Worm (Caenorhabditis elegans) whole organism, L4 larva: Measurements from ENCODE around the gene aip-1.

Experiments
- F10B5.3 ChIP-seq: sonication (generic microtip); optimal IDR thresholded peaks from 2 replicates; lab custom pipeline; 2016; ENCODE audit warnings: mild to moderate bottlenecking, missing genetic modification characterization, missing compliant biosample characterization
- F26F4.8 ChIP-seq: fragments of 200-800 bp; sonication (Bioruptor generic); conservative IDR thresholded peaks from 2 replicates; pipeline ENCODE4 v1.3.6; 2022; ENCODE audit warnings: missing genetic modification characterization, missing compliant biosample characterization
- F44E2.7 ChIP-seq: fragments of 200-800 bp; sonication (Bioruptor generic); IDR thresholded peaks from 2 replicates; pipeline ENCODE4 v2.1.2; 2022; ENCODE audit warnings: missing genetic modification characterization, missing compliant biosample characterization
- R02D3.7 ChIP-seq: fragments of 150-350 bp; sonication (generic microtip); optimal IDR thresholded peaks from 3 replicates; lab custom pipeline; 2014; ENCODE audit warnings: missing biosample characterization, missing genetic modification characterization
- Y105C5A.15 ChIP-seq: fragments of 200-800 bp; sonication (Bioruptor generic); IDR thresholded peaks from 2 replicates; pipeline ENCODE4 v1.3.6; 2022; ENCODE audit warnings: missing genetic modification characterization, missing compliant biosample characterization
- Y75B8A.6 ChIP-seq: fragments of 200-800 bp; sonication (Bioruptor generic); IDR thresholded peaks from 2 replicates; pipeline ENCODE4 v1.3.6; 2022; ENCODE audit warnings: missing genetic modification reagents, missing genetic modification characterization, missing compliant biosample characterization
- ZK337.2 ChIP-seq: fragments of 200-800 bp; sonication (Bioruptor generic); IDR thresholded peaks from 2 replicates; pipeline ENCODE4 v1.3.6; 2022; ENCODE audit warnings: missing genetic modification reagents, missing genetic modification characterization, missing compliant biosample characterization
- aly-2 ChIP-seq: sonication (generic microtip); optimal IDR thresholded peaks from 2 replicates; lab custom pipeline; 2018; ENCODE audit warnings: missing biosample characterization, missing genetic modification characterization
- ceh-20 ChIP-seq: fragments of 200-800 bp; sonication (Bioruptor generic); IDR thresholded peaks from 2 replicates; pipeline ENCODE4 v1.3.6; 2022; ENCODE audit warnings: missing genetic modification reagents, missing genetic modification characterization, missing compliant biosample characterization
- ctbp-1 ChIP-seq: fragments of 200-800 bp; sonication (Bioruptor generic); IDR thresholded peaks from 2 replicates; pipeline ENCODE4 v1.3.6; 2022; ENCODE audit warnings: missing genetic modification reagents, missing genetic modification characterization, missing compliant biosample characterization
- daf-12 ChIP-seq: fragments of 150-350 bp; optimal IDR thresholded peaks from 2 replicates; lab custom pipeline; 2014; ENCODE audit warnings: missing biosample characterization, missing genetic modification reagents, missing genetic modification characterization
- dmd-8 ChIP-seq: fragments of 200-800 bp; sonication (Bioruptor generic); IDR thresholded peaks from 2 replicates; pipeline ENCODE4 v1.3.6; 2022; ENCODE audit warnings: missing genetic modification characterization, missing compliant biosample characterization
- dpl-1 ChIP-seq: fragments of 150-350 bp; optimal IDR thresholded peaks from 2 replicates; lab custom pipeline; 2014; ENCODE audit warnings: missing biosample characterization, missing genetic modification reagents, missing genetic modification characterization
- duxl-1 ChIP-seq: sonication (generic microtip); optimal IDR thresholded peaks from 2 replicates; lab custom pipeline; 2016; ENCODE audit warnings: mild to moderate bottlenecking, missing genetic modification characterization, moderate library complexity, missing compliant biosample characterization; ENCODE audit not compliant: poor library complexity
- egl-27 ChIP-seq: sonication (generic microtip); optimal IDR thresholded peaks from 3 replicates; lab custom pipeline; 2017; ENCODE audit warnings: missing biosample characterization, missing genetic modification reagents, missing genetic modification characterization
- egl-43 ChIP-seq: fragments of 200-800 bp; sonication (Bioruptor generic); IDR thresholded peaks from 2 replicates; pipeline ENCODE4 v1.3.6; 2022; ENCODE audit warnings: missing genetic modification reagents, missing genetic modification characterization, missing compliant biosample characterization
- hif-1 ChIP-seq, 2 experiments: sonication (generic microtip); optimal IDR thresholded peaks; 2 replicates each; lab custom pipeline; 2016 to 2017; ENCODE audit warnings: missing compliant biosample characterization in 2 of 2, missing genetic modification characterization in 2 of 2, missing genetic modification reagents in 2 of 2, missing genotype in 2 of 2, mild to moderate bottlenecking in 1 of 2
- hlh-30 ChIP-seq: sonication (generic microtip); optimal IDR thresholded peaks from 2 replicates; lab custom pipeline; 2017; ENCODE audit warnings: antibody characterized with exemption, mild to moderate bottlenecking, missing genetic modification characterization, missing compliant biosample characterization; ENCODE audit not compliant: insufficient read depth
- lin-13 ChIP-seq: fragments of 150-350 bp; optimal IDR thresholded peaks from 2 replicates; lab custom pipeline; 2014; ENCODE audit warnings: missing biosample characterization, missing genetic modification reagents, missing genetic modification characterization
- lin-29 ChIP-seq: fragments of 200-800 bp; sonication (Bioruptor generic); IDR thresholded peaks from 2 replicates; pipeline ENCODE4 v1.3.6; 2022; ENCODE audit warnings: missing genetic modification reagents, missing genetic modification characterization, missing compliant biosample characterization
- lin-39 ChIP-seq: fragments of 150-350 bp; optimal IDR thresholded peaks from 2 replicates; lab custom pipeline; 2014; ENCODE audit warnings: missing biosample characterization, missing genetic modification reagents, missing genetic modification characterization
- madf-5 ChIP-seq, 2 experiments: fragments of 200-800 bp; sonication (Bioruptor generic); IDR thresholded peaks; 2 replicates each; pipeline ENCODE4 v1.3.6; 2022; ENCODE audit warnings: missing compliant biosample characterization in 2 of 2, missing genetic modification characterization in 2 of 2
- nhr-11 ChIP-seq: fragments of 150-350 bp; optimal IDR thresholded peaks from 2 replicates; lab custom pipeline; 2014; ENCODE audit warnings: missing biosample characterization, missing genetic modification characterization
- nhr-111 ChIP-seq: fragments of 200-800 bp; sonication (Bioruptor generic); optimal IDR thresholded peaks from 2 replicates; lab custom pipeline; 2018; ENCODE audit warnings: mild to moderate bottlenecking, missing genetic modification characterization, missing compliant biosample characterization
- nhr-48 ChIP-seq: sonication (generic microtip); optimal IDR thresholded peaks from 2 replicates; lab custom pipeline; 2016; ENCODE audit warnings: mild to moderate bottlenecking, missing genetic modification characterization, missing compliant biosample characterization
- nhr-77 ChIP-seq: fragments of 150-350 bp; optimal IDR thresholded peaks from 2 replicates; lab custom pipeline; 2014; ENCODE audit warnings: missing biosample characterization, missing genetic modification characterization
- saeg-2 ChIP-seq: fragments of 200-800 bp; sonication (Bioruptor generic); IDR thresholded peaks from 2 replicates; pipeline ENCODE4 v1.3.6; 2022; ENCODE audit warnings: missing genetic modification reagents, missing genetic modification characterization, missing compliant biosample characterization
- set-16 ChIP-seq: fragments of 200-800 bp; sonication (Bioruptor generic); IDR thresholded peaks from 2 replicates; pipeline ENCODE4 v1.3.6; 2022; ENCODE audit warnings: missing genetic modification reagents, missing genetic modification characterization, missing compliant biosample characterization
- spr-1 ChIP-seq: sonication (generic microtip); optimal IDR thresholded peaks from 2 replicates; lab custom pipeline; 2016; ENCODE audit warnings: mild to moderate bottlenecking, missing genetic modification characterization, missing compliant biosample characterization
- tra-1 ChIP-seq: fragments of 200-800 bp; sonication (Bioruptor generic); IDR thresholded peaks from 2 replicates; pipeline ENCODE4 v1.3.6; 2022; ENCODE audit warnings: missing genetic modification reagents, missing genetic modification characterization, missing compliant biosample characterization
- unc-62 ChIP-seq, 3 experiments: fragments of 150-350 bp in 1 of 3; sonication (generic microtip); optimal IDR thresholded peaks in 2 of 3; peaks in 1 of 3; 1 replicate in 1 of 3; 2 replicates in 2 of 3; lab custom pipeline; 2014 to 2017; ENCODE audit warnings: missing biosample characterization in 3 of 3, missing genetic modification characterization in 3 of 3, missing genetic modification reagents in 3 of 3, missing genotype in 1 of 3
- vab-7 ChIP-seq: fragments of 200-800 bp; sonication (Bioruptor generic); IDR thresholded peaks from 2 replicates; pipeline ENCODE4 v1.3.6; 2022; ENCODE audit warnings: missing genetic modification reagents, missing genetic modification characterization, missing compliant biosample characterization
- zfp-2 ChIP-seq: sonication (generic microtip); optimal IDR thresholded peaks from 2 replicates; lab custom pipeline; 2016; ENCODE audit warnings: mild to moderate bottlenecking, missing genetic modification characterization, missing compliant biosample characterization
- zfp-3 ChIP-seq: fragments of 200-800 bp; sonication (Bioruptor generic); conservative IDR thresholded peaks from 2 replicates; pipeline ENCODE4 v1.3.6; 2022; ENCODE audit warnings: missing genetic modification reagents, missing genetic modification characterization, missing compliant biosample characterization
- zip-2 ChIP-seq: fragments of 150-350 bp; optimal IDR thresholded peaks from 2 replicates; lab custom pipeline; 2014; ENCODE audit warnings: missing biosample characterization, missing genetic modification characterization
- ztf-7 ChIP-seq: fragments of 150-350 bp; optimal IDR thresholded peaks from 2 replicates; lab custom pipeline; 2014; ENCODE audit warnings: missing biosample characterization, missing genetic modification characterization

Gene aip-1

DNA sequence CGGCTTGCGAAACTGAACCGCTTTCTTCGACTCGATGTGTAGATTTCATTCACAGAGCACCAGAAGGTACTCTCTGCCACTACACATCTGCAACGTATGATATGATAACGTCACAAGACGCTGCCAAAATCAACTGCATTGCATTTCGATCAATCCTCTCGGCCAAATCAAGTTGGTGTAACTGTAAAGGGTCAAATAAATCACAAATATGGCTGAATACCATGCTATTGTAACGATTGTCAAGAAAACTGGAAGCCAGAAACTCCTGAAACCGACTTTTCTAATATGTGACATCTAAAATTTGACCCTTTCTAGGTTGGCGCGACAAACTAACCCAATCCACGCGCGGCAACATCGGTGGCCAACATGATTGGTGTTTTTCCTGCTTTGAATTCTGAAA lies 2.1 kb upstream of the aip-1 start:
- no peak for TF ChIP-seq lin-39 (tag; lab: Kevin White, UChicago)
- no peak for TF ChIP-seq lin-13 (GFP tag; lab: Kevin White, UChicago)
- no peak for TF ChIP-seq Y75B8A.6 (GFP tag; lab: Robert Waterston, UW)
- TF ChIP-seq dmd-8 (GFP tag; lab: Robert Waterston, UW), result no peak
- no peak for TF ChIP-seq dpl-1 (GFP tag; lab: Kevin White, UChicago)
- TF ChIP-seq F26F4.8 (GFP tag; lab: Robert Waterston, UW), result no peak
- TF ChIP-seq zfp-2 (tag; lab: Kevin White, UChicago), result no peak
- no peak for TF ChIP-seq nhr-77 (tag; lab: Kevin White, UChicago)

DNA sequence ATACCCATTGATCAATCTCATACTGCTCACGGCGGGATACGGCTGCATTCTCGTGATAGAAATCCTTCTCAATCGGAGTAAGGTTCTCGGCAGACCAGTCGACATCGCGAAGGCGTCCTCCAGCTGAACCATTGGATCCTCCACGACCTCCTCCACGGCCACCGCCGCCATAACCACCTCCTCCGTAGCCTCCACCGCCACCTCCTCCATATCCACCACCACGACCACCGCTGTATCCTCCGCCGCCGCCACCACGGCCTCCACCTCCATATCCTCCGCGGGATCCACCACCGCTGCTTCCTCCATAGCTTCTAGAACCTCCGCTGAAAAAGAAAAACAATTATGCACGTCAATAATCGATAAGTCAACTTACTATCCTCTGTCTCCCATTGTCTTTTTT lies 706 bp upstream of the aip-1 start:
- TF ChIP-seq Y105C5A.15 (GFP tag; lab: Robert Waterston, UW), result no peak
- TF ChIP-seq zip-2 (tag; lab: Kevin White, UChicago), result no peak
- 0 out of 2 replicates have a peak, but pooled peaks have one; percentile 25 for TF ChIP-seq saeg-2 (GFP tag; lab: Robert Waterston, UW)
- 0 out of 2 replicates have a peak, but pooled peaks have one; percentile 6 for TF ChIP-seq vab-7
- TF ChIP-seq set-16 (GFP tag; lab: Robert Waterston, UW), result peak; percentile 96
- TF ChIP-seq ZK337.2, result no peak
- 0 out of 2 replicates have a peak, but pooled peaks have one; percentile 40 for TF ChIP-seq egl-43
- TF ChIP-seq dmd-8 (GFP tag; lab: Robert Waterston, UW), result no peak

- TF ChIP-seq ceh-20 (GFP tag; lab: Robert Waterston, UW) (0 out of 2 replicates have a peak, but pooled peaks have one; percentile 40), duxl-1 (tag; lab: Kevin White, UChicago) (no peak), madf-5 (GFP tag; IDR thresholded peaks at IDR 0.05; lab: Robert Waterston, UW) (no peak), lin-13 (GFP tag; lab: Kevin White, UChicago) (no peak), hlh-30 (no peak), F44E2.7 (GFP tag; lab: Robert Waterston, UW) (no peak), nhr-48 (tag; lab: Kevin White, UChicago) (no peak), F10B5.3 (tag; lab: Kevin White, UChicago) (no peak), zfp-3 (GFP tag; lab: Robert Waterston, UW) (peak; percentile 45; the same call in 1 of the 2 replicates), ztf-7 (tag; lab: Kevin White, UChicago) (peak; percentile 11)
Observed at ce11 chrV:14013638-14014037, 1.5 kb downstream of the aip-1 start.

- TF ChIP-seq egl-27 (tag; lab: Kevin White, UChicago), result no peak
- no peak for TF ChIP-seq set-16 (GFP tag; lab: Robert Waterston, UW)
- no peak for TF ChIP-seq nhr-11 (tag; lab: Kevin White, UChicago)
- no peak for TF ChIP-seq lin-29 (GFP tag; lab: Robert Waterston, UW)
- TF ChIP-seq F44E2.7 (GFP tag; lab: Robert Waterston, UW), result no peak
- no peak for TF ChIP-seq tra-1
- no peak for TF ChIP-seq aly-2 (tag; lab: Kevin White, UChicago)
- no peak for TF ChIP-seq spr-1
- TF ChIP-seq hif-1 (tag; optimal IDR thresholded peaks at IDR 0.05; lab: Kevin White, UChicago), result no peak
- no peak for TF ChIP-seq ctbp-1 (GFP tag; lab: Robert Waterston, UW)
- no peak for TF ChIP-seq unc-62 (GFP tag; optimal IDR thresholded peaks at IDR 0.05 in 1 of 2; lab: Kevin White, UChicago)
- TF ChIP-seq unc-62 (tag; optimal IDR thresholded peaks at IDR 0.05; lab: Kevin White, UChicago), result no peak
- no peak for TF ChIP-seq R02D3.7 (tag; lab: Kevin White, UChicago)
- TF ChIP-seq nhr-111 (GFP tag; lab: Kevin White, UChicago), result no peak
- no peak for TF ChIP-seq daf-12 (tag; lab: Kevin White, UChicago)
Observed at ce11 chrV:14014395-14014794, 2.3 kb downstream of the aip-1 start, which contains the start of gene end-3. TSS of gene end-3 (plus strand) at chrV:14014695.
